Worm (Caenorhabditis elegans) whole organism, young adult: ENCODE data around the gene ssp-33.

ENCODE experiments used
- F39B2.1 ChIP-seq: fragments of 200-800 bp; sonication (Bioruptor generic); IDR thresholded peaks from 2 replicates; pipeline ENCODE4 v1.3.6; 2022; ENCODE audit warnings: missing genetic modification reagents, missing genetic modification characterization, missing compliant biosample characterization
- F52B5.7 ChIP-seq: sonication (generic microtip); optimal IDR thresholded peaks from 2 replicates; lab custom pipeline; 2016; ENCODE audit warnings: mild to moderate bottlenecking, missing genetic modification characterization, missing compliant biosample characterization
- K12H6.12 ChIP-seq: fragments of 200-800 bp; sonication (Bioruptor generic); optimal IDR thresholded peaks from 2 replicates; lab custom pipeline; 2018; ENCODE audit warnings: mild to moderate bottlenecking, missing genetic modification characterization, missing compliant biosample characterization
- T07F8.4 ChIP-seq: sonication (generic microtip); optimal IDR thresholded peaks from 2 replicates; lab custom pipeline; 2016; ENCODE audit warnings: mild to moderate bottlenecking, missing genetic modification characterization, moderate library complexity, missing compliant biosample characterization
- T26A5.8 ChIP-seq: sonication (generic microtip); optimal IDR thresholded peaks from 2 replicates; lab custom pipeline; 2016; ENCODE audit warnings: missing genetic modification characterization, missing compliant biosample characterization
- Y53F4B.3 ChIP-seq: fragments of 200-800 bp; sonication (Bioruptor generic); IDR thresholded peaks from 2 replicates; pipeline ENCODE4 v1.3.6; 2022; ENCODE audit warnings: missing genetic modification reagents, missing genetic modification characterization, missing compliant biosample characterization
- Y53G8AR.9 ChIP-seq: fragments of 200-800 bp; sonication (Bioruptor generic); conservative IDR thresholded peaks from 2 replicates; pipeline ENCODE4 v1.3.6; 2022; ENCODE audit warnings: missing genetic modification reagents, missing genetic modification characterization, missing compliant biosample characterization
- Y56A3A.18 ChIP-seq: fragments of 200-800 bp; sonication (Bioruptor generic); IDR thresholded peaks from 2 replicates; pipeline ENCODE4 v1.3.6; 2022; ENCODE audit warnings: missing genetic modification reagents, missing genetic modification characterization, missing compliant biosample characterization
- Y79H2A.3 ChIP-seq: fragments of 200-800 bp; sonication (Bioruptor generic); conservative IDR thresholded peaks from 2 replicates; pipeline ENCODE4 v1.3.6; 2022; ENCODE audit warnings: missing genetic modification reagents, missing genetic modification characterization, missing compliant biosample characterization
- Y95B8A.8 ChIP-seq: fragments of 200-800 bp; sonication (Bioruptor generic); IDR thresholded peaks from 2 replicates; pipeline ENCODE4 v1.3.6; 2022; ENCODE audit warnings: missing genetic modification reagents, missing genetic modification characterization, missing compliant biosample characterization
- ZK185.1 ChIP-seq: sonication (generic microtip); optimal IDR thresholded peaks from 2 replicates; lab custom pipeline; 2016; ENCODE audit warnings: mild to moderate bottlenecking, missing genetic modification characterization, missing compliant biosample characterization; ENCODE audit not compliant: poor library complexity, severe bottlenecking
- ama-1 ChIP-seq, 3 experiments: fragments of 150-350 bp in 1 of 3; sonication (generic microtip) in 2 of 3; optimal IDR thresholded peaks; 2 replicates each; lab custom pipeline; 2014 to 2018; ENCODE audit warnings: missing biosample characterization in 2 of 3, missing genetic modification characterization in 2 of 3, missing genetic modification reagents in 2 of 3
- attf-3 ChIP-seq: fragments of 200-800 bp; sonication (Bioruptor generic); conservative IDR thresholded peaks from 2 replicates; pipeline ENCODE4 v1.3.6; 2022; ENCODE audit warnings: missing genetic modification reagents, missing genetic modification characterization, missing compliant biosample characterization
- cebp-1 ChIP-seq, 2 experiments: fragments of 200-800 bp in 1 of 2; sonication (Bioruptor generic) in 1 of 2; sonication (generic microtip) in 1 of 2; IDR thresholded peaks in 1 of 2; optimal IDR thresholded peaks in 1 of 2; 2 replicates each; pipeline versions ENCODE4 v1.3.6 to Lab custom; 2017 to 2022; ENCODE audit warnings: missing compliant biosample characterization in 2 of 2, missing genetic modification characterization in 2 of 2, mild to moderate bottlenecking in 1 of 2, missing genetic modification reagents in 1 of 2, moderate library complexity in 1 of 2
- cebp-2 ChIP-seq: fragments of 200-800 bp; sonication (Bioruptor generic); IDR thresholded peaks from 2 replicates; pipeline ENCODE4 v1.3.6; 2022; ENCODE audit warnings: missing genetic modification characterization, missing compliant biosample characterization
- ceh-100 ChIP-seq: fragments of 200-800 bp; sonication (Bioruptor generic); IDR thresholded peaks from 2 replicates; pipeline ENCODE4 v1.3.6; 2022; ENCODE audit warnings: missing genetic modification reagents, missing genetic modification characterization, missing compliant biosample characterization
- ceh-91 ChIP-seq: fragments of 200-800 bp; sonication (Bioruptor generic); IDR thresholded peaks from 2 replicates; pipeline ENCODE4 v1.3.6; 2022; ENCODE audit warnings: missing genetic modification reagents, missing genetic modification characterization, missing compliant biosample characterization
- chd-7 ChIP-seq: sonication (generic microtip); optimal IDR thresholded peaks from 2 replicates; lab custom pipeline; 2016; ENCODE audit warnings: mild to moderate bottlenecking, missing genetic modification characterization, moderate library complexity, missing compliant biosample characterization
- dpff-1 ChIP-seq: sonication (generic microtip); optimal IDR thresholded peaks from 2 replicates; lab custom pipeline; 2017; ENCODE audit warnings: mild to moderate bottlenecking, missing genetic modification characterization, missing compliant biosample characterization
- ekl-4 ChIP-seq: fragments of 200-800 bp; sonication (Bioruptor generic); IDR thresholded peaks from 2 replicates; pipeline ENCODE4 v1.3.6; 2022; ENCODE audit warnings: missing genetic modification reagents, missing genetic modification characterization, missing compliant biosample characterization
- lin-26 ChIP-seq: fragments of 200-800 bp; sonication (Bioruptor generic); IDR thresholded peaks from 2 replicates; pipeline ENCODE4 v1.3.6; 2022; ENCODE audit warnings: missing genetic modification reagents, missing genetic modification characterization, missing compliant biosample characterization
- lin-35 ChIP-seq, 3 experiments: fragments of 150-350 bp in 2 of 3; sonication (generic microtip) in 1 of 3; optimal IDR thresholded peaks; 2 replicates each; lab custom pipeline; 2014 to 2018; ENCODE audit warnings: missing biosample characterization in 3 of 3, missing genetic modification characterization in 3 of 3, missing genetic modification reagents in 3 of 3
- lin-54 ChIP-seq: fragments of 200-800 bp; sonication (Bioruptor generic); optimal IDR thresholded peaks from 2 replicates; lab custom pipeline; 2018; ENCODE audit warnings: mild to moderate bottlenecking, missing genetic modification characterization, missing compliant biosample characterization
- madf-3 ChIP-seq: fragments of 200-800 bp; sonication (Bioruptor generic); IDR thresholded peaks from 2 replicates; pipeline ENCODE4 v1.3.6; 2022; ENCODE audit warnings: missing genetic modification reagents, missing genetic modification characterization, missing compliant biosample characterization
- madf-6 ChIP-seq: fragments of 200-800 bp; sonication (Bioruptor generic); IDR thresholded peaks from 2 replicates; pipeline ENCODE4 v1.3.6; 2022; ENCODE audit warnings: missing genetic modification reagents, missing genetic modification characterization, missing compliant biosample characterization
- madf-8 ChIP-seq: fragments of 200-800 bp; sonication (Bioruptor generic); conservative IDR thresholded peaks from 2 replicates; pipeline ENCODE4 v1.3.6; 2022; ENCODE audit warnings: missing genetic modification reagents, missing genetic modification characterization, missing compliant biosample characterization
- mes-4 ChIP-seq: sonication (generic microtip); optimal IDR thresholded peaks from 2 replicates; lab custom pipeline; 2016; ENCODE audit warnings: missing genotype, missing genetic modification characterization, missing compliant biosample characterization
- nfyb-1 ChIP-seq: fragments of 200-800 bp; sonication (Bioruptor generic); IDR thresholded peaks from 2 replicates; pipeline ENCODE4 v1.3.6; 2022; ENCODE audit warnings: missing genetic modification reagents, missing genetic modification characterization, missing compliant biosample characterization
- pha-4 ChIP-seq: fragments of 150-350 bp; sonication (generic microtip); optimal IDR thresholded peaks from 2 replicates; lab custom pipeline; 2014; ENCODE audit warnings: missing biosample characterization, missing genetic modification reagents, missing genetic modification characterization
- rcor-1 ChIP-seq: fragments of 200-800 bp; sonication (Bioruptor generic); IDR thresholded peaks from 2 replicates; pipeline ENCODE4 v1.3.6; 2022; ENCODE audit warnings: missing genetic modification reagents, missing genetic modification characterization, missing compliant biosample characterization
- rec-8 ChIP-seq, 2 experiments: sonication (generic microtip); optimal IDR thresholded peaks; 2 replicates each; lab custom pipeline; 2016; ENCODE audit warnings: mild to moderate bottlenecking in 2 of 2, missing genetic modification characterization in 2 of 2, missing genetic modification reagents in 2 of 2, missing genotype in 2 of 2, missing biosample characterization in 1 of 2, missing compliant biosample characterization in 1 of 2, moderate library complexity in 1 of 2
- rpc-1 ChIP-seq, 2 experiments: fragments of 150-350 bp in 1 of 2; sonication (generic microtip) in 1 of 2; optimal IDR thresholded peaks; 2 replicates each; lab custom pipeline; 2014 to 2018; ENCODE audit warnings: missing biosample characterization in 1 of 2, missing genetic modification characterization in 1 of 2, missing genetic modification reagents in 1 of 2, missing genotype in 1 of 2
- sdz-38 ChIP-seq: sonication (generic microtip); optimal IDR thresholded peaks from 2 replicates; lab custom pipeline; 2016; ENCODE audit warnings: missing genotype, missing genetic modification characterization, missing compliant biosample characterization
- sea-2 ChIP-seq: fragments of 200-800 bp; sonication (Bioruptor generic); IDR thresholded peaks from 2 replicates; pipeline ENCODE4 v1.3.6; 2022; ENCODE audit warnings: missing genetic modification characterization, missing compliant biosample characterization
- tbp1 ChIP-seq: fragments of 200-800 bp; sonication (Bioruptor generic); optimal IDR thresholded peaks from 2 replicates; lab custom pipeline; 2018; ENCODE audit warnings: mild to moderate bottlenecking, missing genetic modification characterization, missing compliant biosample characterization
- tbx-9 ChIP-seq: sonication (generic microtip); optimal IDR thresholded peaks from 2 replicates; lab custom pipeline; 2016; ENCODE audit warnings: borderline replicate concordance, missing genetic modification characterization, inconsistent platforms, missing compliant biosample characterization
- tlf-1 ChIP-seq: fragments of 200-800 bp; sonication (Bioruptor generic); optimal IDR thresholded peaks from 2 replicates; lab custom pipeline; 2018; ENCODE audit warnings: mild to moderate bottlenecking, missing genetic modification characterization, missing compliant biosample characterization
- unc-130 ChIP-seq: sonication (generic microtip); optimal IDR thresholded peaks from 2 replicates; lab custom pipeline; 2016; ENCODE audit warnings: missing genetic modification reagents, missing genetic modification characterization, missing compliant biosample characterization
- xnd-1 ChIP-seq: sonication (generic microtip); optimal IDR thresholded peaks from 2 replicates; lab custom pipeline; 2016; ENCODE audit warnings: missing genotype, missing genetic modification reagents, missing genetic modification characterization, missing compliant biosample characterization
- ztf-25 ChIP-seq: fragments of 200-800 bp; sonication (Bioruptor generic); IDR thresholded peaks from 2 replicates; pipeline ENCODE4 v1.3.6; 2022; ENCODE audit warnings: missing genetic modification reagents, missing genetic modification characterization, missing compliant biosample characterization
- ztf-3 ChIP-seq: fragments of 200-800 bp; sonication (Bioruptor generic); optimal IDR thresholded peaks from 2 replicates; lab custom pipeline; 2018; ENCODE audit warnings: mild to moderate bottlenecking, missing genetic modification characterization, missing compliant biosample characterization

ssp-33 gene

ce11 chrV:14684359-14685312 lies 26.5 kb upstream of the ssp-33 start, which contains the start of gene hsp-90 (continued):
- TF ChIP-seq Y79H2A.3 (no peak), rpc-1 (optimal IDR thresholded peaks at IDR 0.05; lab: Kevin White, UChicago) (no peak), rpc-1 (tag; optimal IDR thresholded peaks at IDR 0.05; lab: Kevin White, UChicago) (no peak), madf-3 (no peak), ama-1 (optimal IDR thresholded peaks at IDR 0.05; lab: Kevin White, UChicago) (peak; percentile 45), ama-1 (GFP tag; optimal IDR thresholded peaks at IDR 0.05; lab: Kevin White, UChicago) (no peak), Y53F4B.3 (no peak), ceh-100 (GFP tag; lab: Robert Waterston, UW) (no peak), F52B5.7 (tag; lab: Kevin White, UChicago) (no peak), lin-26 (GFP tag; lab: Robert Waterston, UW) (no peak), dpff-1 (tag; lab: Kevin White, UChicago) (no peak), cebp-2 (GFP tag; lab: Robert Waterston, UW) (no peak), Y56A3A.18 (GFP tag; lab: Robert Waterston, UW) (no peak), T07F8.4 (no peak), nfyb-1 (GFP tag; lab: Robert Waterston, UW) (no peak), Y95B8A.8 (GFP tag; lab: Robert Waterston, UW) (no peak), xnd-1 (tag; lab: Kevin White, UChicago) (peak; percentile 23), ceh-91 (GFP tag; lab: Robert Waterston, UW) (no peak), pha-4 (tag; lab: Kevin White, UChicago) (no peak), ztf-25 (GFP tag; lab: Robert Waterston, UW) (no peak), T26A5.8 (tag; lab: Kevin White, UChicago) (no peak), ztf-3 (GFP tag; lab: Kevin White, UChicago) (no peak), rec-8 (tag; optimal IDR thresholded peaks at IDR 0.05; lab: Kevin White, UChicago) (no peak), rcor-1 (GFP tag; lab: Robert Waterston, UW) (no peak), madf-6 (GFP tag; lab: Robert Waterston, UW) (peak; percentile 73), ekl-4 (GFP tag; lab: Robert Waterston, UW) (no peak), sea-2 (no peak), attf-3 (GFP tag; lab: Robert Waterston, UW) (no peak), tlf-1 (GFP tag; lab: Kevin White, UChicago) (no peak), F39B2.1 (GFP tag; lab: Robert Waterston, UW) (no peak), madf-8 (GFP tag; lab: Robert Waterston, UW) (peak; percentile 56; the same call in 1 of the 2 replicates), K12H6.12 (tag; lab: Kevin White, UChicago) (no peak), tbx-9 (tag; lab: Kevin White, UChicago) (no peak), cebp-1 (GFP tag; IDR thresholded peaks at IDR 0.05; lab: Robert Waterston, UW) (no peak), cebp-1 (tag; optimal IDR thresholded peaks at IDR 0.05; lab: Kevin White, UChicago) (peak; percentile 79), Y53G8AR.9 (GFP tag; lab: Robert Waterston, UW) (no peak), chd-7 (tag; lab: Kevin White, UChicago) (no peak), sdz-38 (tag; lab: Kevin White, UChicago) (no peak), ZK185.1 (tag; lab: Kevin White, UChicago) (no peak), lin-54 (no peak), lin-35 (GFP tag; optimal IDR thresholded peaks at IDR 0.05; lab: Kevin White, UChicago) (no peak), mes-4 (tag; lab: Kevin White, UChicago) (no peak), unc-130 (GFP tag; lab: Kevin White, UChicago) (no peak), tbp1 (GFP tag; lab: Kevin White, UChicago) (no peak)
